Worm (Caenorhabditis elegans): ENCODE results near the gene lido-6.
A peak's percentile ranks its signal among the peaks of the same experiment; 100 is the strongest.

lido-6 gene

DNA sequence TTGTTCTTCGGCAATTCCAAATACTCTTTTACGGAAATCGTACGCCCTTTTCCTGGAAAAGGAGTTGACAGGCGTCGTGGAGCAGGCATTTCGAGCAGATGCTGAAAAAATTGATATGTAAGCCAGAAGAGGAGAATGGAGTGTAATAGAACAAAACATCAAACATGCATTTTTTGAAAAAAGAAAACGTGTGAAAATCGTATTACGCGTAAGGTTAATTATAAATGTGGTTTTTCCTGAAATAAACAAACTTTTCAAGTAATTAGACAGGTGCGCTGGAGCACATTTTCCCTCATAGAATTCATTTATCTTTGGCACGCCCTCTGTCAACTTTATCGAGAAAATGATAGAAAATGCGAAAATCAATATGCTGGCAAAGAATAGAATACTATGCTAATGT is at the start of gene lido-6:
Gene lido-6, minus strand, starts transcription at position 101 of the 400 bp plus-strand sequence.
- TF ChIP-seq daf-12 (tag; optimal IDR thresholded peaks at IDR 0.05), result no peak
- no peak for TF ChIP-seq fkh-10 (GFP tag; optimal IDR thresholded peaks at IDR 0.05)
- no peak for TF ChIP-seq sea-2 (GFP tag; optimal IDR thresholded peaks at IDR 0.05)

DNA sequence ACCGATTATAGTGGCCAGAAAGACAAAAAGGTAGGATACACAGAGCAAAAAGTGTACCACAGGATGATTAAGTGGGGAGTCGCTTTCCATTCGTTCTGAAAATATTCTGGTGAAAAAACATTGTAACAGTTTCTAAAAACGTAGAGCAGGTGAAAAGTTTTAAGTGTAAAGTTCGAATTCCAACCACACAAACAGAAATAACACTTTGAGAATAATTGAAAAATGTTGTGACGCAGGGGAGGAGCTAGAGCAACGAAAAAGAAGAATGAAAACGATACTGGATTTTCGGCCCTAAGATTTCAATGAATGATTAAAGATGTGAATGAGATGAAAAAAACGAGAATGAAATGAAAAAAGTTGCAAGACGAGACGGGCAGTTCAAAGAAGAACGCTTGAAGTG is 42.9 kb upstream of the lido-6 start, which contains the start of gene npr-21:
Gene npr-21, minus strand, starts transcription at position 101 of the 400 bp plus-strand sequence.
- TF ChIP-seq jun-1 (tag; optimal IDR thresholded peaks at IDR 0.05) (no peak), R02D3.7 (tag; optimal IDR thresholded peaks at IDR 0.05) (no peak), pqm-1 (tag; optimal IDR thresholded peaks at IDR 0.05) (no peak), nhr-43 (tag; optimal IDR thresholded peaks at IDR 0.05; ENCODE audit: poor library complexity, severe bottlenecking) (no peak), nhr-237 (tag; optimal IDR thresholded peaks at IDR 0.05) (no peak)

DNA sequence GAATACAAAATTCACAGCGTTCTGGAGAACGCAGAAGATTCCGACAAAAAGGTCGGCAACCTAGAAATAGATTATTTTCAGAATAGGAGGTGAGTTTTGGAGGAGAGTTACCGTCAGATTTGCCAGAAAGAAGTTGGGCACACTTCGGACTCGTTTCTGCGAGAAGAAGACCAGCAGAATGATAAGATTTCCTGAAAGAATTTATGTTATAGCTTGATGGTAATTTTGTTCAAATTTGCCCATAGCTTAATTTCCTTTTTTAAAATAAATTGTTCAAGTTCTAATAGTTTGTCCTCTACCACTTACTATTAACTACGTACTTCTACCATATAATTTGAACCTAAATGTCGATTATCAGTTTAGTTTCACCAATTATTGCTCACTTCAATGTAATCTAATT is 42.1 kb upstream of the lido-6 start:
- TF ChIP-seq jun-1 (tag; optimal IDR thresholded peaks at IDR 0.05), result no peak
- TF ChIP-seq eor-1 (tag; optimal IDR thresholded peaks at IDR 0.05), result no peak
- TF ChIP-seq skn-1 (tag; optimal IDR thresholded peaks at IDR 0.05), result no peak
- TF ChIP-seq fkh-2 (tag; optimal IDR thresholded peaks at IDR 0.05), result no peak
- no peak for TF ChIP-seq ztf-11 (tag; optimal IDR thresholded peaks at IDR 0.05)

DNA sequence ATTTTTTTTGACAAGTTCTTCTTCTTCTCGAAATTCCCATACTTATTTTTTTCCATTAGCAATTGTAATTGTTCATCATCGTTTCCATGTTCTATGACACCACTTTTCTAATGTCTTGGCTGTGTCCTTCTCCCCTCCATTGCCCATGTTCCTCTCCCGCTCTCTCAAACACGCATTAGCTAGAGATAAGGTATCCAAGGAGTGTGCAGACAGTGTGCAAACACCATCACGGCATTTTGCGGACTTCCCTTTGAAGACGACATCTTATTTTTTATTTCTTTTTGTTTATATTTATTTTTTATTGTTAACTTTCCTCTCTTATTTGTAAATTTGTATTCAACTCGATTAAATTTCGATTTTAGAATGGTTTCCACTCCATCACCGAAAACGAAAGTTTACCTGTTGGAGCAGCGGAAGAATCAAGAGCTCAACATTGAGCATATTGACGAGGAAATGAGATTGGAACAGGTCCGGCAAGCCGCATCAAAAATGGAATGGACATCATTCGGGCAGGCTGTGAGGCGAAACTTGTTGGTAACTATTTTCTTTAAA is 36.2 kb upstream of the lido-6 start, which contains the start of gene mdt-1.2:
Gene mdt-1.2, plus strand, starts transcription at position 363 of the 552 bp plus-strand sequence.
- no peak for TF ChIP-seq ztf-11 (tag; optimal IDR thresholded peaks at IDR 0.05)
- TF ChIP-seq ceh-9 (tag; optimal IDR thresholded peaks at IDR 0.05), result no peak
- peak; percentile 54 for TF ChIP-seq tbx-2 (tag; optimal IDR thresholded peaks at IDR 0.05)
- TF ChIP-seq nhr-67 (tag; optimal IDR thresholded peaks at IDR 0.05), result no peak
- TF ChIP-seq fkh-2 (tag; optimal IDR thresholded peaks at IDR 0.05), result no peak
- TF ChIP-seq hmg-11 (tag; optimal IDR thresholded peaks at IDR 0.05), result peak; percentile 84
- TF ChIP-seq zag-1 (tag; optimal IDR thresholded peaks at IDR 0.05), result no peak
- TF ChIP-seq elt-1 (tag; optimal IDR thresholded peaks at IDR 0.05), result peak; percentile 24
- no peak for TF ChIP-seq R02D3.7 (tag; optimal IDR thresholded peaks at IDR 0.05)
- peak; percentile 58 for TF ChIP-seq pqm-1 (tag; optimal IDR thresholded peaks at IDR 0.05)
- peak; percentile 65 for TF ChIP-seq snpc-4 (tag; optimal IDR thresholded peaks at IDR 0.05)
- no peak for TF ChIP-seq ZK546.5 (tag; optimal IDR thresholded peaks at IDR 0.05)
- no peak for TF ChIP-seq aly-2 (tag; optimal IDR thresholded peaks at IDR 0.05)
- TF ChIP-seq nhr-28 (tag; optimal IDR thresholded peaks at IDR 0.05), result no peak
- no peak for TF ChIP-seq mml-1 (tag; optimal IDR thresholded peaks at IDR 0.05)
- peak; percentile 67 for TF ChIP-seq sea-2 (GFP tag; optimal IDR thresholded peaks at IDR 0.05)
- peak; percentile 69 for TF ChIP-seq egl-5 (tag; optimal IDR thresholded peaks at IDR 0.05)
- TF ChIP-seq unc-39 (tag; optimal IDR thresholded peaks at IDR 0.05), result no peak
- peak; percentile 41 for TF ChIP-seq lin-15B (tag; optimal IDR thresholded peaks at IDR 0.05)
- peak; percentile 13 for TF ChIP-seq lsy-12 (tag; optimal IDR thresholded peaks at IDR 0.05)
- no peak for TF ChIP-seq nhr-12 (tag; optimal IDR thresholded peaks at IDR 0.05)
- peak; percentile 62 for TF ChIP-seq lin-39 (tag; optimal IDR thresholded peaks at IDR 0.05)
- TF ChIP-seq mdl-1 (tag; optimal IDR thresholded peaks at IDR 0.05), result no peak
- no peak for TF ChIP-seq nhr-76 (tag; optimal IDR thresholded peaks at IDR 0.05)
- no peak for TF ChIP-seq ceh-82 (tag; optimal IDR thresholded peaks at IDR 0.05)
- no peak for TF ChIP-seq nhr-77 (tag; optimal IDR thresholded peaks at IDR 0.05)
- TF ChIP-seq elt-2 (tag; optimal IDR thresholded peaks at IDR 0.05), result peak; percentile 50
- TF ChIP-seq skn-1 (tag; optimal IDR thresholded peaks at IDR 0.05), result no peak
- no peak for TF ChIP-seq jun-1 (tag; optimal IDR thresholded peaks at IDR 0.05)
- TF ChIP-seq nhr-237 (tag; optimal IDR thresholded peaks at IDR 0.05), result no peak
- peak; percentile 62 for TF ChIP-seq nhr-25 (tag; optimal IDR thresholded peaks at IDR 0.05)
- peak; percentile 6 for TF ChIP-seq ceh-28 (tag; optimal IDR thresholded peaks at IDR 0.05)
- no peak for TF ChIP-seq daf-12 (tag; optimal IDR thresholded peaks at IDR 0.05)
- peak; percentile 52 for TF ChIP-seq nhr-23 (tag; optimal IDR thresholded peaks at IDR 0.05)
- TF ChIP-seq ama-1 (optimal IDR thresholded peaks at IDR 0.05), result no peak
- TF ChIP-seq pha-4 (tag; optimal IDR thresholded peaks at IDR 0.05), result peak; percentile 91
- TF ChIP-seq egl-27 (tag; optimal IDR thresholded peaks at IDR 0.05), result peak; percentile 17
- no peak for TF ChIP-seq fos-1 (tag; optimal IDR thresholded peaks at IDR 0.05)
- no peak for TF ChIP-seq nhr-11 (tag; optimal IDR thresholded peaks at IDR 0.05)
- TF ChIP-seq nhr-43 (tag; optimal IDR thresholded peaks at IDR 0.05; ENCODE audit: poor library complexity, severe bottlenecking), result peak; percentile 48
- peak; percentile 84 for TF ChIP-seq nfya-1 (tag; optimal IDR thresholded peaks at IDR 0.05; ENCODE audit: insufficient read depth)

Data from whole organism, L3 larva.